Worm (Caenorhabditis elegans) whole organism, early embryonic: Measurements from ENCODE around the gene F58F9.3.

Source experiments
- aly-1 ChIP-seq: sonication (generic microtip); optimal IDR thresholded peaks from 2 replicates; lab custom pipeline; 2016; ENCODE audit warnings: missing genetic modification characterization, missing compliant biosample characterization
- ama-1 ChIP-seq: fragments of 150-350 bp; optimal IDR thresholded peaks from 2 replicates; lab custom pipeline; 2014
- tbx-37 ChIP-seq: fragments of 200-800 bp; sonication (Bioruptor generic); conservative IDR thresholded peaks from 2 replicates; pipeline ENCODE4 v1.3.6; 2022; ENCODE audit warnings: missing genetic modification reagents, missing genetic modification characterization, missing compliant biosample characterization
- tra-4 ChIP-seq: sonication (generic microtip); optimal IDR thresholded peaks from 2 replicates; lab custom pipeline; 2017; ENCODE audit warnings: missing genetic modification characterization, missing compliant biosample characterization

- TF ChIP-seq ama-1 (no peak), aly-1 (tag; lab: Kevin White, UChicago) (no peak), tra-4 (tag; lab: Kevin White, UChicago) (no peak), tbx-37 (GFP tag; lab: Robert Waterston, UW) (no peak)
Observed at ce11 chrIV:6221878-6222277, 11.2 kb upstream of the F58F9.3 start, which contains the start of gene C49A9.3.
